Fruit fly (Drosophila melanogaster): ENCODE measurements around the gene Grip.
A peak's percentile ranks its signal among the peaks of the same experiment; 100 is the strongest.

Grip gene

dm6 chrX:5932345-5932995 lies 33.6 kb upstream of the Grip start (continued):
- TF ChIP-seq zfh2 (GFP tag; optimal IDR thresholded peaks at IDR 0.05), result peak; percentile 10
- TF ChIP-seq CG7839 (tag; optimal IDR thresholded peaks at IDR 0.05), result peak; percentile 2
- TF ChIP-seq sens (GFP tag), result peak; percentile 80
- 0 out of 3 replicates have a peak, but pooled peaks have one; percentile 5 for TF ChIP-seq dysf (GFP tag; IDR thresholded peaks at IDR 0.05)
- TF ChIP-seq D19A (tag; optimal IDR thresholded peaks at IDR 0.05), result peak; percentile 11
- TF ChIP-seq Sry-δ (GFP tag; optimal IDR thresholded peaks at IDR 0.05), result no peak
- peak; percentile 36; the same call in 1 of the 3 replicates for TF ChIP-seq ci (GFP tag; IDR thresholded peaks at IDR 0.05)
- TF ChIP-seq CG16815 (GFP tag; optimal IDR thresholded peaks at IDR 0.05), result peak; percentile 12
- TF ChIP-seq CG10209 (GFP tag; optimal IDR thresholded peaks at IDR 0.05), result peak; percentile 3
- TF ChIP-seq lmd (GFP tag; IDR thresholded peaks at IDR 0.05), result peak; percentile 21; the same call in 1 of the 2 replicates
- TF ChIP-seq Eip74EF (GFP tag; optimal IDR thresholded peaks at IDR 0.05), result no peak
- TF ChIP-seq CrebB (tag; optimal IDR thresholded peaks at IDR 0.05), result no peak
- TF ChIP-seq CG3726 (GFP tag; IDR thresholded peaks at IDR 0.05), result 0 out of 3 replicates have a peak, but pooled peaks have one; percentile 26
- 0 out of 4 replicates have a peak, but pooled peaks have one; percentile 19 for TF ChIP-seq Gug (GFP tag; IDR thresholded peaks at IDR 0.05)
- TF ChIP-seq dm (GFP tag; optimal IDR thresholded peaks at IDR 0.05), result no peak
- no peak for TF ChIP-seq kay (GFP tag; optimal IDR thresholded peaks at IDR 0.05)
- peak; percentile 34 for TF ChIP-seq Ssrp (tag; optimal IDR thresholded peaks at IDR 0.05)
- TF ChIP-seq so (GFP tag; IDR thresholded peaks at IDR 0.05), result no peak
- peak; percentile 37 for TF ChIP-seq CG30403 (GFP tag; optimal IDR thresholded peaks at IDR 0.05)
- TF ChIP-seq gem (tag; optimal IDR thresholded peaks at IDR 0.05), result peak; percentile 21

dm6 chrX:5935072-5935738 lies 30.9 kb upstream of the Grip start:
- no peak for TF ChIP-seq lola (GFP tag; optimal IDR thresholded peaks at IDR 0.05)
- TF ChIP-seq cg (GFP tag; optimal IDR thresholded peaks at IDR 0.05), result peak; percentile 68
- TF ChIP-seq Lpt (GFP tag; optimal IDR thresholded peaks at IDR 0.05), result no peak
- TF ChIP-seq Ada2b (GFP tag; IDR thresholded peaks at IDR 0.05), result no peak
- TF ChIP-seq abd-A (tag; optimal IDR thresholded peaks at IDR 0.05), result peak; percentile 18
- no peak for TF ChIP-seq Hmr (GFP tag; optimal IDR thresholded peaks at IDR 0.05)
- TF ChIP-seq bsh (GFP tag; optimal IDR thresholded peaks at IDR 0.05), result peak in 1 of 2 experiments; percentile 90
- TF ChIP-seq Mad (GFP tag; optimal IDR thresholded peaks at IDR 0.05), result no peak
- peak; percentile 62; the same call in 1 of the 2 replicates for TF ChIP-seq crol (GFP tag; IDR thresholded peaks at IDR 0.05)
- TF ChIP-seq CG3726 (GFP tag; IDR thresholded peaks at IDR 0.05), result no peak
- no peak for TF ChIP-seq CG1647 (GFP tag; optimal IDR thresholded peaks at IDR 0.05)
- peak; percentile 1 for TF ChIP-seq CG11504 (tag; optimal IDR thresholded peaks at IDR 0.05)
- no peak for TF ChIP-seq GATAe (GFP tag; conservative IDR thresholded peaks at IDR 0.05)
- no peak for TF ChIP-seq CG3838 (GFP tag; optimal IDR thresholded peaks at IDR 0.05)
- TF ChIP-seq CG1024 (GFP tag; IDR thresholded peaks at IDR 0.05), result no peak
- no peak for TF ChIP-seq jumu (GFP tag; optimal IDR thresholded peaks at IDR 0.05)
- TF ChIP-seq CHES-1-like (GFP tag; optimal IDR thresholded peaks at IDR 0.05), result no peak
- TF ChIP-seq CG17568 (GFP tag; optimal IDR thresholded peaks at IDR 0.05), result no peak
- no peak for TF ChIP-seq dysf (GFP tag; IDR thresholded peaks at IDR 0.05)
- peak; percentile 3 for TF ChIP-seq stwl (tag; optimal IDR thresholded peaks at IDR 0.05)
- TF ChIP-seq CG6254 (GFP tag; optimal IDR thresholded peaks at IDR 0.05), result no peak
- peak; percentile 93 for TF ChIP-seq nom (GFP tag; optimal IDR thresholded peaks at IDR 0.05)
- no peak for TF ChIP-seq zfh1 (GFP tag; IDR thresholded peaks at IDR 0.05)
- TF ChIP-seq Dfd (GFP tag; optimal IDR thresholded peaks at IDR 0.05), result peak in 1 of 2 experiments; percentile 10
- TF ChIP-seq aop (GFP tag; IDR thresholded peaks at IDR 0.05), result no peak
- TF ChIP-seq CG31365 (tag; optimal IDR thresholded peaks at IDR 0.05), result peak; percentile 83
- TF ChIP-seq gro (GFP tag; optimal IDR thresholded peaks at IDR 0.05), result no peak
- TF ChIP-seq jigr1 (GFP tag; IDR thresholded peaks at IDR 0.05), result no peak
- no peak for TF ChIP-seq Lhr (GFP tag; optimal IDR thresholded peaks at IDR 0.05)
- peak; percentile 19 for TF ChIP-seq sqz (GFP tag; optimal IDR thresholded peaks at IDR 0.05)
